Worm (Caenorhabditis elegans) whole organism, L4 larva: Measurements from ENCODE around the gene srh-246.

Source experiments
- F10B5.3 ChIP-seq: sonication (generic microtip); optimal IDR thresholded peaks from 2 replicates; lab custom pipeline; 2016; ENCODE audit warnings: mild to moderate bottlenecking, missing genetic modification characterization, missing compliant biosample characterization
- F26F4.8 ChIP-seq: fragments of 200-800 bp; sonication (Bioruptor generic); conservative IDR thresholded peaks from 2 replicates; pipeline ENCODE4 v1.3.6; 2022; ENCODE audit warnings: missing genetic modification characterization, missing compliant biosample characterization
- R02D3.7 ChIP-seq: fragments of 150-350 bp; sonication (generic microtip); optimal IDR thresholded peaks from 3 replicates; lab custom pipeline; 2014; ENCODE audit warnings: missing biosample characterization, missing genetic modification characterization
- Y5F2A.4 ChIP-seq: fragments of 200-800 bp; sonication (Bioruptor generic); optimal IDR thresholded peaks from 2 replicates; lab custom pipeline; 2018; ENCODE audit warnings: mild to moderate bottlenecking, missing genetic modification characterization, missing compliant biosample characterization
- ZK337.2 ChIP-seq: fragments of 200-800 bp; sonication (Bioruptor generic); IDR thresholded peaks from 2 replicates; pipeline ENCODE4 v1.3.6; 2022; ENCODE audit warnings: missing genetic modification reagents, missing genetic modification characterization, missing compliant biosample characterization
- aly-2 ChIP-seq: sonication (generic microtip); optimal IDR thresholded peaks from 2 replicates; lab custom pipeline; 2018; ENCODE audit warnings: missing biosample characterization, missing genetic modification characterization
- ceh-28 ChIP-seq: fragments of 150-350 bp; optimal IDR thresholded peaks from 2 replicates; lab custom pipeline; 2014; ENCODE audit warnings: missing biosample characterization, missing genetic modification reagents, missing genetic modification characterization
- ces-1 ChIP-seq: fragments of 150-350 bp; sonication (generic microtip); optimal IDR thresholded peaks from 4 replicates; lab custom pipeline; 2014; ENCODE audit warnings: missing biosample characterization, missing genetic modification reagents, missing genetic modification characterization
- daf-12 ChIP-seq: fragments of 150-350 bp; optimal IDR thresholded peaks from 2 replicates; lab custom pipeline; 2014; ENCODE audit warnings: missing biosample characterization, missing genetic modification reagents, missing genetic modification characterization
- daf-16 ChIP-seq, 3 experiments: sonication (generic microtip); optimal IDR thresholded peaks; 2 replicates each; lab custom pipeline; 2016 to 2017; ENCODE audit warnings: missing genetic modification characterization in 3 of 3, missing genetic modification reagents in 3 of 3, mild to moderate bottlenecking in 2 of 3, missing compliant biosample characterization in 2 of 3, missing biosample characterization in 1 of 3, moderate library complexity in 1 of 3
- daf-19 ChIP-seq: fragments of 200-800 bp; sonication (Bioruptor generic); conservative IDR thresholded peaks from 2 replicates; pipeline ENCODE4 v1.3.6; 2022; ENCODE audit warnings: missing genetic modification characterization, missing compliant biosample characterization
- dmd-6 ChIP-seq: fragments of 200-800 bp; sonication (Bioruptor generic); IDR thresholded peaks from 2 replicates; pipeline ENCODE4 v1.3.6; 2022; ENCODE audit warnings: missing genetic modification reagents, missing genetic modification characterization, missing compliant biosample characterization
- dmd-8 ChIP-seq: fragments of 200-800 bp; sonication (Bioruptor generic); IDR thresholded peaks from 2 replicates; pipeline ENCODE4 v1.3.6; 2022; ENCODE audit warnings: missing genetic modification characterization, missing compliant biosample characterization
- dmd-9 ChIP-seq: fragments of 200-800 bp; sonication (Bioruptor generic); IDR thresholded peaks from 2 replicates; pipeline ENCODE4 v1.3.6; 2022; ENCODE audit warnings: missing genetic modification reagents, missing genetic modification characterization, missing compliant biosample characterization
- dpl-1 ChIP-seq: fragments of 150-350 bp; optimal IDR thresholded peaks from 2 replicates; lab custom pipeline; 2014; ENCODE audit warnings: missing biosample characterization, missing genetic modification reagents, missing genetic modification characterization
- duxl-1 ChIP-seq: sonication (generic microtip); optimal IDR thresholded peaks from 2 replicates; lab custom pipeline; 2016; ENCODE audit warnings: mild to moderate bottlenecking, missing genetic modification characterization, moderate library complexity, missing compliant biosample characterization; ENCODE audit not compliant: poor library complexity
- dve-1 ChIP-seq: sonication (generic microtip); optimal IDR thresholded peaks from 2 replicates; lab custom pipeline; 2017; ENCODE audit warnings: antibody characterized with exemption, mild to moderate bottlenecking, missing genetic modification characterization, missing compliant biosample characterization; ENCODE audit not compliant: insufficient read depth
- egl-43 ChIP-seq: fragments of 200-800 bp; sonication (Bioruptor generic); IDR thresholded peaks from 2 replicates; pipeline ENCODE4 v1.3.6; 2022; ENCODE audit warnings: missing genetic modification reagents, missing genetic modification characterization, missing compliant biosample characterization
- hif-1 ChIP-seq, 2 experiments: sonication (generic microtip); optimal IDR thresholded peaks; 2 replicates each; lab custom pipeline; 2016 to 2017; ENCODE audit warnings: missing compliant biosample characterization in 2 of 2, missing genetic modification characterization in 2 of 2, missing genetic modification reagents in 2 of 2, missing genotype in 2 of 2, mild to moderate bottlenecking in 1 of 2
- hlh-11 ChIP-seq: fragments of 200-800 bp; sonication (Bioruptor generic); optimal IDR thresholded peaks from 2 replicates; lab custom pipeline; 2018; ENCODE audit warnings: mild to moderate bottlenecking, missing genetic modification characterization, missing compliant biosample characterization
- hlh-30 ChIP-seq: sonication (generic microtip); optimal IDR thresholded peaks from 2 replicates; lab custom pipeline; 2017; ENCODE audit warnings: antibody characterized with exemption, mild to moderate bottlenecking, missing genetic modification characterization, missing compliant biosample characterization; ENCODE audit not compliant: insufficient read depth
- hmg-1.1 ChIP-seq: fragments of 200-800 bp; sonication (Bioruptor generic); IDR thresholded peaks from 2 replicates; pipeline ENCODE4 v1.3.6; 2022; ENCODE audit warnings: missing genetic modification reagents, missing genetic modification characterization, missing compliant biosample characterization
- lin-13 ChIP-seq: fragments of 150-350 bp; optimal IDR thresholded peaks from 2 replicates; lab custom pipeline; 2014; ENCODE audit warnings: missing biosample characterization, missing genetic modification reagents, missing genetic modification characterization
- lin-29 ChIP-seq: fragments of 200-800 bp; sonication (Bioruptor generic); IDR thresholded peaks from 2 replicates; pipeline ENCODE4 v1.3.6; 2022; ENCODE audit warnings: missing genetic modification reagents, missing genetic modification characterization, missing compliant biosample characterization
- lin-38 ChIP-seq: fragments of 200-800 bp; sonication (Bioruptor generic); IDR thresholded peaks from 2 replicates; pipeline ENCODE4 v1.3.6; 2022; ENCODE audit warnings: missing genetic modification reagents, missing genetic modification characterization, missing compliant biosample characterization
- lin-39 ChIP-seq: fragments of 150-350 bp; optimal IDR thresholded peaks from 2 replicates; lab custom pipeline; 2014; ENCODE audit warnings: missing biosample characterization, missing genetic modification reagents, missing genetic modification characterization
- lir-3 ChIP-seq: sonication (generic microtip); optimal IDR thresholded peaks from 2 replicates; lab custom pipeline; 2016; ENCODE audit warnings: mild to moderate bottlenecking, missing genetic modification characterization, missing compliant biosample characterization
- lsy-2 ChIP-seq, 2 experiments: fragments of 150-350 bp in 1 of 2; sonication (generic microtip) in 1 of 2; optimal IDR thresholded peaks; 2 replicates each; lab custom pipeline; 2014 to 2017; ENCODE audit warnings: missing biosample characterization in 2 of 2, missing genetic modification characterization in 2 of 2
- mdl-1 ChIP-seq, 2 experiments: fragments of 150-350 bp in 1 of 2; sonication (generic microtip) in 1 of 2; optimal IDR thresholded peaks; 2 replicates each; lab custom pipeline; 2014 to 2017; ENCODE audit warnings: missing biosample characterization in 2 of 2, missing genetic modification characterization in 2 of 2
- mes-2 ChIP-seq: sonication (generic microtip); optimal IDR thresholded peaks from 2 replicates; lab custom pipeline; 2016; ENCODE audit warnings: missing genotype, mild to moderate bottlenecking, missing genetic modification characterization, missing compliant biosample characterization; ENCODE audit not compliant: poor library complexity, severe bottlenecking
- mxl-3 ChIP-seq: fragments of 200-800 bp; sonication (Bioruptor generic); optimal IDR thresholded peaks from 2 replicates; lab custom pipeline; 2018; ENCODE audit warnings: mild to moderate bottlenecking, missing genetic modification characterization, missing compliant biosample characterization
- nhr-11 ChIP-seq: fragments of 150-350 bp; optimal IDR thresholded peaks from 2 replicates; lab custom pipeline; 2014; ENCODE audit warnings: missing biosample characterization, missing genetic modification characterization
- nhr-237 ChIP-seq: sonication (generic microtip); optimal IDR thresholded peaks from 2 replicates; lab custom pipeline; 2017; ENCODE audit warnings: missing biosample characterization, missing genetic modification characterization
- nhr-25 ChIP-seq: sonication (generic microtip); optimal IDR thresholded peaks from 2 replicates; lab custom pipeline; 2017; ENCODE audit warnings: missing genetic modification characterization, mild to moderate bottlenecking, missing compliant biosample characterization, antibody characterized with exemption, moderate library complexity, borderline replicate concordance; ENCODE audit not compliant: insufficient read depth
- nhr-28 ChIP-seq: fragments of 150-350 bp; optimal IDR thresholded peaks from 2 replicates; lab custom pipeline; 2014; ENCODE audit warnings: missing biosample characterization, missing genetic modification characterization
- pha-4 ChIP-seq, 2 experiments: fragments of 150-350 bp in 1 of 2; fragments of 200-800 bp in 1 of 2; sonication (Bioruptor generic) in 1 of 2; IDR thresholded peaks in 1 of 2; optimal IDR thresholded peaks in 1 of 2; 2 replicates each; pipeline versions ENCODE4 v1.3.6 to Lab custom; 2014 to 2022; ENCODE audit warnings: missing genetic modification characterization in 2 of 2, missing genetic modification reagents in 2 of 2, missing biosample characterization in 1 of 2, missing compliant biosample characterization in 1 of 2
- rbr-2 ChIP-seq: sonication (generic microtip); optimal IDR thresholded peaks from 2 replicates; lab custom pipeline; 2016; ENCODE audit warnings: missing genotype, missing genetic modification characterization, missing compliant biosample characterization
- snpc-4 ChIP-seq: fragments of 150-350 bp; optimal IDR thresholded peaks from 2 replicates; lab custom pipeline; 2014; ENCODE audit warnings: missing biosample characterization, missing genetic modification characterization
- spr-1 ChIP-seq: sonication (generic microtip); optimal IDR thresholded peaks from 2 replicates; lab custom pipeline; 2016; ENCODE audit warnings: mild to moderate bottlenecking, missing genetic modification characterization, missing compliant biosample characterization
- zag-1 ChIP-seq: fragments of 150-350 bp; optimal IDR thresholded peaks from 2 replicates; lab custom pipeline; 2014; ENCODE audit warnings: missing biosample characterization, missing genetic modification characterization

Gene srh-246

DNA sequence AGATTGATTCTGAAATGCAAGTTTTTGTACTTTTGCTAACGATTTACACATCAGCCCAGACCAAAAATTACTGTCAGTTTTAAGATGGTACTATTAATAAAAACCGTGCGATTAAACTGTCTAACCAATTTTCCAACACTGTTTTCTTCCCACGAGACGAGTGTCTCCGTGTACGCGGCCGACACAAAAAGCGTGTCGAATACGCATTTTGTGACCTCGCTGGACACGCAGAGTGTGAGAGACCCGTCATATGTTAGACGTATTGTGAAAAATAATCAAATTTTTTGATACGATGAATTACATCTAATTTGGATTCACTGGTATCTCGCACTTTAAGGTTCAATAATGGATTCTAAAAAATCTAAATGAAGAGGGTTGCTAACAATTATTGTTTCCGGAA lies 21.9 kb downstream of the srh-246 start (continued):
- no peak for TF ChIP-seq lir-3 (tag; lab: Kevin White, UChicago)
- TF ChIP-seq daf-16 (GFP tag; optimal IDR thresholded peaks at IDR 0.05; lab: Kevin White, UChicago), result no peak
- TF ChIP-seq daf-16 (tag; optimal IDR thresholded peaks at IDR 0.05; lab: Kevin White, UChicago), result peak; percentile 40
- TF ChIP-seq hif-1 (tag; optimal IDR thresholded peaks at IDR 0.05; lab: Kevin White, UChicago), result peak in 1 of 2 experiments; percentile 4
- TF ChIP-seq F10B5.3 (tag; lab: Kevin White, UChicago), result no peak
- 0 out of 2 replicates have a peak, but pooled peaks have one; percentile 16 for TF ChIP-seq hmg-1.1
- no peak for TF ChIP-seq aly-2
- no peak for TF ChIP-seq zag-1 (tag; lab: Kevin White, UChicago)
- TF ChIP-seq, all 104 proteins: peak for 17

DNA sequence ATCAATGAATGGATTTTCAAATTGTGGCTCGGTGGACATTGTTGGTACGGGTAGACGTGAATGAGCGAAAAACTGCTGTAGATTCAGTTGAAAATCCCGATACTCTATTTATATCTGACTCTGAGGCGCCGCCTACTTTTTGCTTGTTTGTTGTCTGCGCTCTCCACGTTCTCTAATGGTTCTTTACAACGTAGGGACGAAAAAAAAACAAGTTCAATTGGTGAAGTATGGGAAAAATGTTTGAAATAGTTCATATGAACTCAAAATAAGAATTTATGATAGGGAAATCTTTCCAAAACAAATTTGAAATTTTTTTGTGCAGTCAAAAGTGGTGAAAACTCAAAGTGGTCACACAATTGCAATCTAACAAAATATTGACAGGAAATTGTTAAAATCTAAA lies 22.7 kb downstream of the srh-246 start, which contains the start of gene F48G7.10:
Gene F48G7.10 (minus strand): TSS at position 101 of the 400 bp plus-strand sequence.
- TF ChIP-seq nhr-28 (tag; lab: Kevin White, UChicago), result no peak

DNA sequence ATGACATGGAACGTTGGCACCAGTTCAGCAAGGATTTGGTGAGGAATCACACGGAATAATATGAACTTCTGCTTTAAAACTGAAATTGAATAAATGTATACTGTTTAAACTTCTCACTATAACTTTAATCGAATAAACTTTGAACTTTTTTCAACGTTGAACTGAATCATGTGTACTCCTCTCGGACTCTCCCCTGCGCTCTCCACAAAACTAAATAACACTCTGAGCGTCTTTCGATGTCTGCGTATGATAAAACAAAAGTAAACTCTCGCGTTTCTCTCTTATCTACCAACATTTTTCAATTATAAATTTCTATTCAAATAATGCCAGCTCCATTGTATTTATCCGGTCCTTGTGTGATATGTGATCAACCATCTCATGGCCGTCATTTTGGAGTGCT lies 25.7 kb downstream of the srh-246 start:
- no peak for TF ChIP-seq lsy-2 (tag; optimal IDR thresholded peaks at IDR 0.05; lab: Kevin White, UChicago)
- no peak for TF ChIP-seq dmd-9 (GFP tag; lab: Robert Waterston, UW)
- TF ChIP-seq mes-2, result peak; percentile 27
- TF ChIP-seq lin-39 (tag; lab: Kevin White, UChicago), result no peak
- no peak for TF ChIP-seq ceh-28
- no peak for TF ChIP-seq mdl-1 (tag; optimal IDR thresholded peaks at IDR 0.05; lab: Kevin White, UChicago)
- no peak for TF ChIP-seq spr-1 (tag; lab: Kevin White, UChicago)
- TF ChIP-seq hlh-30 (tag; lab: Kevin White, UChicago), result peak; percentile 10
- no peak for TF ChIP-seq ZK337.2 (GFP tag; lab: Robert Waterston, UW)
- no peak for TF ChIP-seq mxl-3 (GFP tag; lab: Kevin White, UChicago)
- TF ChIP-seq nhr-11 (tag; lab: Kevin White, UChicago), result no peak
- TF ChIP-seq egl-43, result no peak
- TF ChIP-seq lin-29 (GFP tag; lab: Robert Waterston, UW), result no peak
- TF ChIP-seq ces-1 (GFP tag; lab: Kevin White, UChicago), result no peak
- 0 out of 2 replicates have a peak, but pooled peaks have one; percentile 18 for TF ChIP-seq dmd-6 (GFP tag; lab: Robert Waterston, UW)
- no peak for TF ChIP-seq lin-38
- TF ChIP-seq lin-13, result no peak
- TF ChIP-seq F26F4.8 (GFP tag; lab: Robert Waterston, UW), result no peak
- TF ChIP-seq dmd-8, result no peak
- no peak for TF ChIP-seq lir-3 (tag; lab: Kevin White, UChicago)
- peak; percentile 48 for TF ChIP-seq nhr-28 (tag; lab: Kevin White, UChicago)
- TF ChIP-seq duxl-1 (tag; lab: Kevin White, UChicago), result no peak
- TF ChIP-seq nhr-237 (tag; lab: Kevin White, UChicago), result no peak
- TF ChIP-seq Y5F2A.4 (GFP tag; lab: Kevin White, UChicago), result no peak
- no peak for TF ChIP-seq daf-12 (tag; lab: Kevin White, UChicago)
- no peak for TF ChIP-seq snpc-4 (tag; lab: Kevin White, UChicago)
- peak; percentile 38 for TF ChIP-seq dve-1 (tag; lab: Kevin White, UChicago)
- TF ChIP-seq daf-19 (GFP tag; lab: Robert Waterston, UW), result no peak
- no peak for TF ChIP-seq R02D3.7 (tag; lab: Kevin White, UChicago)
- no peak for TF ChIP-seq nhr-25 (tag; lab: Kevin White, UChicago)
- TF ChIP-seq hlh-11 (tag; lab: Kevin White, UChicago), result no peak
- TF ChIP-seq pha-4 (GFP tag; IDR thresholded peaks at IDR 0.05; lab: Robert Waterston, UW), result no peak
- TF ChIP-seq pha-4 (tag; optimal IDR thresholded peaks at IDR 0.05; lab: Kevin White, UChicago), result no peak
- no peak for TF ChIP-seq rbr-2 (tag; lab: Kevin White, UChicago)
- no peak for TF ChIP-seq dpl-1 (GFP tag; lab: Kevin White, UChicago)
